Fruit fly (Drosophila melanogaster) whole organism, pupa: Measurements from ENCODE around the gene GAPcenA.
A peak's percentile ranks its signal among the peaks of the same experiment; 100 is the strongest.

Experiments
- CG10348 ChIP-seq: fragments of 200-800 bp; sonication (Bioruptor generic); IDR thresholded peaks from 2 replicates; pipeline ENCODE4 v1.3.6; 2022; ENCODE audit warnings: missing biosample characterization, missing genetic modification characterization
- CG14655 ChIP-seq: fragments of 200-800 bp; sonication (Bioruptor generic); optimal IDR thresholded peaks from 3 replicates; lab custom pipeline; 2017; ENCODE audit warnings: mild to moderate bottlenecking, missing biosample characterization, missing genetic modification reagents, missing genetic modification characterization
- CG4496 ChIP-seq: fragments of 200-800 bp; sonication (Bioruptor generic); IDR thresholded peaks from 3 replicates; pipeline ENCODE4 v1.3.6; 2022; ENCODE audit warnings: missing biosample characterization, missing genetic modification characterization
- CG8301 ChIP-seq: fragments of 200-800 bp; sonication (Bioruptor generic); optimal IDR thresholded peaks from 2 replicates; lab custom pipeline; 2018; ENCODE audit warnings: missing biosample characterization, mild to moderate bottlenecking, missing genetic modification characterization
- D1 ChIP-seq: fragments of 200-800 bp; sonication (Bioruptor generic); optimal IDR thresholded peaks from 2 replicates; lab custom pipeline; 2018; ENCODE audit warnings: missing biosample characterization, mild to moderate bottlenecking, missing genetic modification characterization, moderate library complexity
- Pif1A ChIP-seq: fragments of 200-800 bp; sonication (Bioruptor generic); optimal IDR thresholded peaks from 3 replicates; lab custom pipeline; 2016; ENCODE audit warnings: missing biosample characterization, missing genetic modification characterization
- Pif1B ChIP-seq: fragments of 200-800 bp; sonication (Bioruptor generic); optimal IDR thresholded peaks from 3 replicates; lab custom pipeline; 2016; ENCODE audit warnings: missing biosample characterization, missing genetic modification characterization
- Snoo ChIP-seq: fragments of 200-800 bp; sonication (Bioruptor generic); optimal IDR thresholded peaks from 3 replicates; lab custom pipeline; 2017; ENCODE audit warnings: missing biosample characterization, mild to moderate bottlenecking, missing genetic modification characterization, inconsistent platforms
- fd96Ca ChIP-seq: fragments of 200-800 bp; sonication (Bioruptor generic); IDR thresholded peaks from 3 replicates; pipeline ENCODE4 v1.3.6; 2022; ENCODE audit warnings: missing biosample characterization, missing genetic modification characterization
- gl ChIP-seq: fragments of 200-800 bp; sonication (Bioruptor generic); optimal IDR thresholded peaks from 2 replicates; lab custom pipeline; 2018; ENCODE audit warnings: missing biosample characterization, mild to moderate bottlenecking, missing genetic modification characterization
- rn ChIP-seq: fragments of 200-800 bp; sonication (Bioruptor generic); IDR thresholded peaks from 2 replicates; pipeline ENCODE4 v1.3.6; 2022; ENCODE audit warnings: missing biosample characterization, missing genetic modification characterization

dm6 chr3L:8395630-8396168 lies 49.3 kb downstream of the GAPcenA start, which contains the start of gene CG7120:
- TF ChIP-seq rn (no peak), CG8301 (tag; lab: Kevin White, UChicago) (peak; percentile 60), gl (tag; lab: Kevin White, UChicago) (no peak), fd96Ca (GFP tag; lab: Robert Waterston, UW) (peak; percentile 43; the same call in 1 of the 3 replicates), D1 (tag; lab: Kevin White, UChicago) (no peak), Pif1B (GFP tag; lab: Kevin White, UChicago) (peak; percentile 32), CG10348 (GFP tag; lab: Robert Waterston, UW) (no peak), Snoo (tag; lab: Kevin White, UChicago) (no peak), CG14655 (peak; percentile 64), CG4496 (GFP tag; lab: Robert Waterston, UW) (peak; percentile 29; the same call in 1 of the 3 replicates), Pif1A (GFP tag; lab: Kevin White, UChicago) (peak; percentile 32)
